Fruit fly (Drosophila melanogaster): ENCODE data around the gene CG7768.

dm6 chr3L:14223450-14223849, 5.4 kb downstream of the CG7768 start:
- TF ChIP-seq CTCF (optimal IDR thresholded peaks at IDR 0.05) (no peak), CG8478 (optimal IDR thresholded peaks at IDR 0.05) (no peak)

All from S2 (cell line).